Fruit fly (Drosophila melanogaster) whole organism, embryonic: Measurements from ENCODE around the gene CG1965.

Experiments used
- CG11398 ChIP-seq: fragments of 200-800 bp; sonication (Bioruptor generic); optimal IDR thresholded peaks from 2 replicates; lab custom pipeline; 2016; ENCODE audit warnings: missing biosample characterization, missing genetic modification characterization
- CG11504 ChIP-seq: fragments of 200-800 bp; sonication (Bioruptor generic); optimal IDR thresholded peaks from 3 replicates; lab custom pipeline; 2019; ENCODE audit warnings: missing biosample characterization, mild to moderate bottlenecking, missing genetic modification characterization, moderate library complexity
- CG14050 ChIP-seq: fragments of 200-800 bp; sonication (Bioruptor generic); IDR thresholded peaks from 3 replicates; pipeline ENCODE4 v1.3.6; 2022; ENCODE audit warnings: missing biosample characterization, missing genetic modification characterization
- CG16779 ChIP-seq: fragments of 200-800 bp; sonication (Bioruptor generic); IDR thresholded peaks from 2 replicates; pipeline ENCODE4 v1.3.6; 2022; ENCODE audit warnings: missing biosample characterization, missing genetic modification characterization
- CG17186 ChIP-seq: fragments of 200-800 bp; sonication (Bioruptor generic); optimal IDR thresholded peaks from 3 replicates; lab custom pipeline; 2017; ENCODE audit warnings: missing biosample characterization, missing genetic modification reagents, missing genetic modification characterization
- CG3995 ChIP-seq: fragments of 200-800 bp; sonication (Bioruptor generic); optimal IDR thresholded peaks from 3 replicates; lab custom pipeline; 2016; ENCODE audit warnings: missing biosample characterization, missing genetic modification characterization
- CG6254 ChIP-seq: fragments of 200-800 bp; sonication (Bioruptor generic); optimal IDR thresholded peaks from 3 replicates; lab custom pipeline; 2017; ENCODE audit warnings: mild to moderate bottlenecking, missing biosample characterization, missing genetic modification reagents, missing genetic modification characterization
- CG9797 ChIP-seq: fragments of 200-800 bp; sonication (Bioruptor generic); optimal IDR thresholded peaks from 3 replicates; lab custom pipeline; 2018; ENCODE audit warnings: missing biosample characterization, mild to moderate bottlenecking, missing genetic modification characterization
- Chrac-16 ChIP-seq: fragments of 200-800 bp; sonication (Bioruptor generic); optimal IDR thresholded peaks from 3 replicates; lab custom pipeline; 2016; ENCODE audit warnings: missing biosample characterization, missing genetic modification characterization
- CkIIα-i1 ChIP-seq: fragments of 200-800 bp; sonication (Bioruptor generic); IDR thresholded peaks from 2 replicates; pipeline ENCODE4 v1.3.6; 2022; ENCODE audit warnings: missing biosample characterization, missing genetic modification characterization
- CoRest ChIP-seq: fragments of 200-800 bp; sonication (Bioruptor generic); optimal IDR thresholded peaks from 3 replicates; lab custom pipeline; 2018; ENCODE audit warnings: missing biosample characterization, mild to moderate bottlenecking, missing genetic modification characterization, moderate library complexity
- D19B ChIP-seq: fragments of 200-800 bp; sonication (Bioruptor generic); optimal IDR thresholded peaks from 2 replicates; lab custom pipeline; 2017; ENCODE audit warnings: missing biosample characterization, mild to moderate bottlenecking, missing genetic modification characterization
- Dip3 ChIP-seq: fragments of 200-800 bp; sonication (Bioruptor generic); optimal IDR thresholded peaks from 3 replicates; lab custom pipeline; 2016; ENCODE audit warnings: missing biosample characterization, missing genetic modification characterization
- Fer3 ChIP-seq: fragments of 200-800 bp; sonication (Bioruptor generic); optimal IDR thresholded peaks from 2 replicates; lab custom pipeline; 2018; ENCODE audit warnings: missing biosample characterization, mild to moderate bottlenecking, missing genetic modification characterization, moderate library complexity
- MESR4 ChIP-seq: fragments of 200-800 bp; sonication (Bioruptor generic); optimal IDR thresholded peaks from 2 replicates; lab custom pipeline; 2018; ENCODE audit warnings: missing biosample characterization, mild to moderate bottlenecking, missing genetic modification characterization, moderate library complexity
- Mes4 ChIP-seq: fragments of 200-800 bp; sonication (Bioruptor generic); optimal IDR thresholded peaks from 2 replicates; lab custom pipeline; 2016; ENCODE audit warnings: missing biosample characterization, missing genetic modification characterization
- Myb ChIP-seq: fragments of 200-800 bp; sonication (Bioruptor generic); optimal IDR thresholded peaks from 2 replicates; lab custom pipeline; 2016; ENCODE audit warnings: missing biosample characterization, missing genetic modification characterization
- NC2β ChIP-seq: fragments of 200-800 bp; sonication (Bioruptor generic); optimal IDR thresholded peaks from 2 replicates; lab custom pipeline; 2016; ENCODE audit warnings: missing biosample characterization, missing genetic modification characterization
- Neu2 ChIP-seq: fragments of 200-800 bp; sonication (Bioruptor generic); optimal IDR thresholded peaks from 3 replicates; lab custom pipeline; 2016; ENCODE audit warnings: missing biosample characterization, missing genetic modification characterization, borderline replicate concordance
- Optix ChIP-seq: fragments of 200-800 bp; sonication (Bioruptor generic); IDR thresholded peaks from 3 replicates; pipeline ENCODE4 v1.3.6; 2022; ENCODE audit warnings: missing biosample characterization, missing genetic modification characterization
- Stat92E ChIP-seq, 3 experiments: fragments of >200 bp in 2 of 3; fragments of 200-800 bp in 1 of 3; sonication (Bioruptor generic) in 1 of 3; optimal IDR thresholded peaks; 2 replicates each; lab custom pipeline; 2017 to 2019; ENCODE audit warnings: missing biosample characterization in 3 of 3, missing genetic modification characterization in 3 of 3, mild to moderate bottlenecking in 1 of 3, moderate library complexity in 1 of 3
- TFAM ChIP-seq: fragments of 200-800 bp; sonication (Bioruptor generic); optimal IDR thresholded peaks from 2 replicates; lab custom pipeline; 2017; ENCODE audit warnings: missing biosample characterization, missing genetic modification characterization, inconsistent platforms
- Trl ChIP-seq, 3 experiments: fragments of >200 bp in 2 of 3; fragments of 200-800 bp in 1 of 3; sonication (Bioruptor generic) in 1 of 3; optimal IDR thresholded peaks; 2 replicates in 1 of 3; 3 replicates in 2 of 3; lab custom pipeline; 2016 to 2017; ENCODE audit warnings: missing biosample characterization in 1 of 3, missing genetic modification characterization in 1 of 3
- Xrp1 ChIP-seq: fragments of 200-800 bp; sonication (Bioruptor generic); IDR thresholded peaks from 2 replicates; pipeline ENCODE4 v1.3.6; 2022; ENCODE audit warnings: missing biosample characterization, missing genetic modification characterization
- abd-A ChIP-seq: fragments of 200-800 bp; sonication (Bioruptor generic); optimal IDR thresholded peaks from 3 replicates; lab custom pipeline; 2019; ENCODE audit warnings: missing biosample characterization, mild to moderate bottlenecking, missing genetic modification characterization, moderate library complexity
- ac ChIP-seq: fragments of 200-800 bp; sonication (Bioruptor generic); optimal IDR thresholded peaks from 3 replicates; lab custom pipeline; 2017; ENCODE audit warnings: missing biosample characterization, mild to moderate bottlenecking, missing genetic modification characterization
- aop ChIP-seq: fragments of 200-800 bp; sonication (Bioruptor generic); IDR thresholded peaks from 2 replicates; pipeline ENCODE4 v1.3.6; 2022; ENCODE audit warnings: missing biosample characterization, missing genetic modification characterization
- bowl ChIP-seq: fragments of 200-800 bp; sonication (Bioruptor generic); IDR thresholded peaks from 2 replicates; pipeline ENCODE4 v1.3.6; 2022; ENCODE audit warnings: missing biosample characterization, missing genetic modification characterization
- btn ChIP-seq: fragments of 200-800 bp; sonication (Bioruptor generic); optimal IDR thresholded peaks from 2 replicates; lab custom pipeline; 2016; ENCODE audit warnings: missing biosample characterization, missing genetic modification characterization
- ci ChIP-seq: fragments of 200-800 bp; sonication (Bioruptor generic); IDR thresholded peaks from 3 replicates; pipeline ENCODE4 v1.3.6; 2022; ENCODE audit warnings: missing biosample characterization, missing genetic modification characterization
- fd3F ChIP-seq: fragments of 200-800 bp; sonication (Bioruptor generic); optimal IDR thresholded peaks from 2 replicates; lab custom pipeline; 2018; ENCODE audit warnings: missing biosample characterization, mild to moderate bottlenecking, missing genetic modification characterization, moderate library complexity
- fru ChIP-seq: fragments of >200 bp; optimal IDR thresholded peaks from 2 replicates; lab custom pipeline; 2017
- h ChIP-seq: fragments of >200 bp; optimal IDR thresholded peaks from 2 replicates; lab custom pipeline; 2017
- hb ChIP-seq: fragments of 200-800 bp; sonication (Bioruptor generic); IDR thresholded peaks from 3 replicates; pipeline ENCODE4 v1.3.6; 2022; ENCODE audit warnings: missing biosample characterization, missing genetic modification characterization; ENCODE audit not compliant: partially characterized antibody
- knrl ChIP-seq: fragments of 200-800 bp; sonication (Bioruptor generic); IDR thresholded peaks from 3 replicates; pipeline ENCODE4 v1.3.6; 2022; ENCODE audit warnings: missing biosample characterization, missing genetic modification characterization; ENCODE audit not compliant: partially characterized antibody
- lilli ChIP-seq: fragments of 200-800 bp; sonication (Bioruptor generic); optimal IDR thresholded peaks from 3 replicates; lab custom pipeline; 2016; ENCODE audit warnings: missing biosample characterization, missing genetic modification characterization
- lov ChIP-seq, 2 experiments: fragments of 200-800 bp in 1 of 2; fragments of >200 bp in 1 of 2; sonication (Bioruptor generic) in 1 of 2; IDR thresholded peaks in 1 of 2; optimal IDR thresholded peaks in 1 of 2; 2 replicates in 1 of 2; 3 replicates in 1 of 2; pipeline versions ENCODE4 v1.3.6 to Lab custom; 2017 to 2022; ENCODE audit warnings: missing biosample characterization in 1 of 2, missing genetic modification characterization in 1 of 2
- onecut ChIP-seq: fragments of 200-800 bp; sonication (Bioruptor generic); IDR thresholded peaks from 2 replicates; pipeline ENCODE4 v1.3.6; 2022; ENCODE audit warnings: missing biosample characterization, missing genetic modification characterization
- pho ChIP-seq: fragments of 200-800 bp; sonication (Bioruptor generic); optimal IDR thresholded peaks from 2 replicates; lab custom pipeline; 2016; ENCODE audit warnings: missing biosample characterization, missing genetic modification characterization
- prd ChIP-seq, 3 experiments: fragments of >200 bp in 2 of 3; fragments of 200-800 bp in 1 of 3; sonication (Bioruptor generic) in 1 of 3; optimal IDR thresholded peaks in 2 of 3; IDR thresholded peaks in 1 of 3; 2 replicates in 2 of 3; 3 replicates in 1 of 3; pipeline versions ENCODE4 v1.3.6 to Lab custom; 2017 to 2022; ENCODE audit warnings: missing biosample characterization in 1 of 3, missing genetic modification characterization in 1 of 3
- row ChIP-seq: fragments of 200-800 bp; sonication (Bioruptor generic); IDR thresholded peaks from 3 replicates; pipeline ENCODE4 v1.3.6; 2022; ENCODE audit warnings: missing biosample characterization, missing genetic modification characterization
- salm ChIP-seq: fragments of 200-800 bp; sonication (Bioruptor generic); optimal IDR thresholded peaks from 2 replicates; lab custom pipeline; 2018; ENCODE audit warnings: missing biosample characterization, mild to moderate bottlenecking, missing genetic modification characterization
- sd ChIP-seq: fragments of 200-800 bp; sonication (Bioruptor generic); optimal IDR thresholded peaks from 3 replicates; lab custom pipeline; 2018; ENCODE audit warnings: missing biosample characterization, mild to moderate bottlenecking, missing genetic modification characterization, moderate library complexity
- sens-2 ChIP-seq: fragments of 200-800 bp; sonication (Bioruptor generic); IDR thresholded peaks from 2 replicates; pipeline ENCODE4 v1.3.6; 2022; ENCODE audit warnings: missing biosample characterization, missing genetic modification characterization
- seq ChIP-seq: fragments of 200-800 bp; sonication (Bioruptor generic); IDR thresholded peaks from 2 replicates; pipeline ENCODE4 v1.3.6; 2022; ENCODE audit warnings: missing biosample characterization, missing genetic modification characterization
- sna ChIP-seq: fragments of 200-800 bp; sonication (Bioruptor generic); IDR thresholded peaks from 2 replicates; pipeline ENCODE4 v1.3.6; 2022; ENCODE audit warnings: missing biosample characterization, missing genetic modification characterization; ENCODE audit not compliant: partially characterized antibody
- trh ChIP-seq: fragments of 200-800 bp; sonication (Bioruptor generic); optimal IDR thresholded peaks from 2 replicates; lab custom pipeline; 2016; ENCODE audit warnings: missing biosample characterization, missing genetic modification characterization

Gene CG1965

DNA sequence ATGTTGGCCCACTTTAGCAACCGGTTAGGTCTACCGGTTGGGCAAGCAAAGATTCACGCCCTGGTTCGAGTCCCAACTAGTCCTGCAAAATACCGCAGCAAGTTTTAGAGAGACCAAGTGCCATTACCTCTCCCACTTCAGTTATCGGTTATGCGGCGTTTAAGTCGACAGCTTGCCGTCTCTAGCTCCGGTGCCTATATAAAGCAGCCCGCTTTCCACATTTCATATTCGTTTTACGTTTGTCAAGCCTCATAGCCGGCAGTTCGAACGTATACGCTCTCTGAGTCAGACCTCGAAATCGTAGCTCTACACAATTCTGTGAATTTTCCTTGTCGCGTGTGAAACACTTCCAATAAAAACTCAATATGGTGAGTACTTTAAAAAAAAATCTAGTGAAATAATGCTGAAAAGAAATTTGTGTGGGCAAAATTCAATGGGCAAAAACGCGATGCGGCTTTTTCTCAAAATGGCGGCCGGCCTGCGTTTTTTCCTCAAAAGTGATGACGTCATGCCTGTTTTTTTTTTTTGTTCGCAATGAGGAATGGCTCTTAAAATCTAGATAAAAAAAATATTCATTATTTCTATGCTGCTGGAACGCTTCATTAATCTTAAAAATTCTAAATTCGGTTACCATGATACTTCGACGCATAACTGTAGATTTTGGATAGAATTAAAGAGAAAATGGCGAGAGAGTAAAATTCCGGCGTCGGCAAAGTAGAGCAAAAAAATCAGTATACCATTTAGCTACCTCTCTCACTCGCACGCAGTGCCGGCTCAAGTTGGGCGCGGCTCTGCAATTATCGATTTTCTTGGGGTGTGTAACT lies 19.4 kb downstream of the CG1965 start, which contains the start of gene alphaTub84B (continued):
- TF ChIP-seq MESR4 = peak; percentile 95
- peak; percentile 35; the same call in 1 of the 3 replicates for TF ChIP-seq knrl
- TF ChIP-seq seq (GFP tag; lab: Robert Waterston, UW) = peak; percentile 44; the same call in 1 of the 2 replicates
- TF ChIP-seq sens-2 (GFP tag; lab: Robert Waterston, UW) = 0 out of 2 replicates have a peak, but pooled peaks have one; percentile 31
- peak; percentile 49 for TF ChIP-seq salm (tag; lab: Kevin White, UChicago)
- no peak for TF ChIP-seq CG3995 (GFP tag; lab: Kevin White, UChicago)
- TF ChIP-seq Stat92E (GFP tag; optimal IDR thresholded peaks at IDR 0.05; lab: Kevin White, UChicago) = peak in 1 of 3 experiments; percentile 96
- no peak for TF ChIP-seq D19B (GFP tag; lab: Kevin White, UChicago)
- TF ChIP-seq Chrac-16 (GFP tag; lab: Kevin White, UChicago) = peak; percentile 38
- TF ChIP-seq trh (GFP tag; lab: Kevin White, UChicago) = no peak
- TF ChIP-seq CG6254 (GFP tag; lab: Kevin White, UChicago) = no peak
- TF ChIP-seq Optix (GFP tag; lab: Robert Waterston, UW) = no peak
- TF ChIP-seq CG11504 (tag; lab: Kevin White, UChicago) = peak; percentile 48
- 0 out of 2 replicates have a peak, but pooled peaks have one; percentile 31 for TF ChIP-seq Xrp1 (GFP tag; lab: Robert Waterston, UW)
- peak; percentile 87 for TF ChIP-seq NC2β (GFP tag; lab: Kevin White, UChicago)
- peak; percentile 96 for TF ChIP-seq CG9797 (GFP tag; lab: Kevin White, UChicago)
- peak; percentile 74; the same call in 1 of the 2 replicates for TF ChIP-seq bowl (GFP tag; lab: Robert Waterston, UW)
- TF ChIP-seq btn (GFP tag; lab: Kevin White, UChicago) = peak; percentile 67
- peak; percentile 9 for TF ChIP-seq abd-A (tag; lab: Kevin White, UChicago)
- TF ChIP-seq TFAM (GFP tag; lab: Kevin White, UChicago) = no peak
- TF ChIP-seq Neu2 (GFP tag; lab: Kevin White, UChicago) = peak; percentile 51
- peak; percentile 79 for TF ChIP-seq sd
- TF ChIP-seq Dip3 (GFP tag; lab: Kevin White, UChicago) = peak; percentile 33
- peak; percentile 55 for TF ChIP-seq Mes4 (GFP tag; lab: Kevin White, UChicago)
- TF ChIP-seq CG16779 = peak; percentile 66
- TF ChIP-seq fd3F (GFP tag; lab: Kevin White, UChicago) = no peak
- TF ChIP-seq prd (optimal IDR thresholded peaks at IDR 0.05; lab: Kevin White, UChicago) = no peak
- peak; percentile 23; the same call in 1 of the 3 replicates for TF ChIP-seq prd (GFP tag; IDR thresholded peaks at IDR 0.05; lab: Robert Waterston, UW)
- TF ChIP-seq h = no peak
- peak; percentile 99 for TF ChIP-seq onecut (GFP tag; lab: Robert Waterston, UW)
- peak; percentile 44 for TF ChIP-seq Myb (GFP tag; lab: Kevin White, UChicago)
- no peak for TF ChIP-seq lov (optimal IDR thresholded peaks at IDR 0.05; lab: Kevin White, UChicago)
- peak; percentile 88 for TF ChIP-seq lov (GFP tag; IDR thresholded peaks at IDR 0.05; lab: Robert Waterston, UW)
- no peak for TF ChIP-seq sna (GFP tag; lab: Robert Waterston, UW)
- TF ChIP-seq CoRest (tag; lab: Kevin White, UChicago) = peak; percentile 23
- peak; percentile 64 for TF ChIP-seq pho (GFP tag; lab: Kevin White, UChicago)
- TF ChIP-seq CkIIα-i1 (GFP tag; lab: Robert Waterston, UW) = no peak
- 0 out of 3 replicates have a peak, but pooled peaks have one; percentile 41 for TF ChIP-seq hb (GFP tag; lab: Robert Waterston, UW)
- TF ChIP-seq Trl (optimal IDR thresholded peaks at IDR 0.05; lab: Kevin White, UChicago) = peak in 1 of 2 experiments; percentile 54
- peak; percentile 76 for TF ChIP-seq Trl (GFP tag; optimal IDR thresholded peaks at IDR 0.05; lab: Kevin White, UChicago)
- TF ChIP-seq CG17186 (GFP tag; lab: Kevin White, UChicago) = peak; percentile 62
- peak; percentile 95 for TF ChIP-seq lilli (GFP tag; lab: Kevin White, UChicago)
- peak; percentile 28; the same call in 2 of the 3 replicates for TF ChIP-seq row (GFP tag; lab: Robert Waterston, UW)
- peak; percentile 64; the same call in 1 of the 2 replicates for TF ChIP-seq aop
- TF ChIP-seq Fer3 (tag; lab: Kevin White, UChicago) = peak; percentile 57
- TF ChIP-seq CG11398 (GFP tag; lab: Kevin White, UChicago) = peak; percentile 64
- TF ChIP-seq ac (GFP tag; lab: Kevin White, UChicago) = peak; percentile 72
- peak; percentile 89 for TF ChIP-seq ci (GFP tag; lab: Robert Waterston, UW)
- TF ChIP-seq fru (lab: Kevin White, UChicago) = no peak
- peak; percentile 25; the same call in 1 of the 3 replicates for TF ChIP-seq CG14050 (GFP tag; lab: Robert Waterston, UW)
